Fruit fly (Drosophila melanogaster): ENCODE results near the gene Nufip.
A peak's percentile ranks its signal among the peaks of the same experiment; 100 is the strongest.

Gene Nufip

dm6 chr3L:18786066-18786426, 37.9 kb upstream of the Nufip start (continued):
- peak; percentile 11 for TF ChIP-seq CG12659 (GFP tag; optimal IDR thresholded peaks at IDR 0.05)
- no peak for TF ChIP-seq grn (GFP tag; optimal IDR thresholded peaks at IDR 0.05)
- no peak for TF ChIP-seq CG10462 (GFP tag; optimal IDR thresholded peaks at IDR 0.05)
- TF ChIP-seq CG11247 (GFP tag; IDR thresholded peaks at IDR 0.05), result 0 out of 2 replicates have a peak, but pooled peaks have one; percentile 39
- peak; percentile 8 for TF ChIP-seq Nf-YC (tag; optimal IDR thresholded peaks at IDR 0.05)
- TF ChIP-seq gsb (GFP tag; IDR thresholded peaks at IDR 0.05), result no peak
- peak; percentile 33; the same call in 1 of the 2 replicates for TF ChIP-seq lmd (GFP tag; IDR thresholded peaks at IDR 0.05)
- no peak for TF ChIP-seq Elba2 (GFP tag; optimal IDR thresholded peaks at IDR 0.05)
- TF ChIP-seq CG3838 (GFP tag; optimal IDR thresholded peaks at IDR 0.05), result no peak
- TF ChIP-seq CG2712 (tag; optimal IDR thresholded peaks at IDR 0.05), result peak; percentile 24
- TF ChIP-seq dmrt99B (tag; optimal IDR thresholded peaks at IDR 0.05), result peak; percentile 47
- TF ChIP-seq crol (GFP tag; IDR thresholded peaks at IDR 0.05), result no peak
- TF ChIP-seq bowl (GFP tag; IDR thresholded peaks at IDR 0.05), result no peak
- TF ChIP-seq CG8388 (GFP tag; optimal IDR thresholded peaks at IDR 0.05), result peak; percentile 41
- TF ChIP-seq pum (GFP tag; optimal IDR thresholded peaks at IDR 0.05), result no peak
- TF ChIP-seq HLH54F (GFP tag; optimal IDR thresholded peaks at IDR 0.05), result no peak
- TF ChIP-seq CG6689 (GFP tag; IDR thresholded peaks at IDR 0.05), result peak; percentile 68
- TF ChIP-seq CG17359 (tag; optimal IDR thresholded peaks at IDR 0.05), result peak; percentile 47
- TF ChIP-seq disco-r (GFP tag; optimal IDR thresholded peaks at IDR 0.05), result no peak
- TF ChIP-seq ci (GFP tag; IDR thresholded peaks at IDR 0.05), result peak; percentile 73
- TF ChIP-seq nom (GFP tag; optimal IDR thresholded peaks at IDR 0.05), result no peak
- peak; percentile 18 for TF ChIP-seq Xbp1 (GFP tag; optimal IDR thresholded peaks at IDR 0.05)
- TF ChIP-seq cato (GFP tag; optimal IDR thresholded peaks at IDR 0.05; ENCODE audit: borderline replicate concordance), result no peak
- TF ChIP-seq NfI (GFP tag; optimal IDR thresholded peaks at IDR 0.05), result no peak
- TF ChIP-seq CG4730 (GFP tag; IDR thresholded peaks at IDR 0.05), result 0 out of 2 replicates have a peak, but pooled peaks have one; percentile 26
- TF ChIP-seq Ets65A (GFP tag), result peak; percentile 5
- peak; percentile 43; the same call in 2 of the 3 replicates for TF ChIP-seq B-H1 (GFP tag; IDR thresholded peaks at IDR 0.05)
- peak; percentile 30 for TF ChIP-seq ind (GFP tag; optimal IDR thresholded peaks at IDR 0.05)
- 0 out of 2 replicates have a peak, but pooled peaks have one; percentile 49 for TF ChIP-seq chm (GFP tag; IDR thresholded peaks at IDR 0.05)
- peak; percentile 34 for TF ChIP-seq oc (tag; optimal IDR thresholded peaks at IDR 0.05)
- peak in 1 of 2 experiments; percentile 13 for TF ChIP-seq Eip74EF (GFP tag; optimal IDR thresholded peaks at IDR 0.05)
- no peak; the same call in 2 of the 3 replicates for TF ChIP-seq Dbx (GFP tag; IDR thresholded peaks at IDR 0.05)
- TF ChIP-seq CG15269 (tag; optimal IDR thresholded peaks at IDR 0.05), result peak; percentile 36
- TF ChIP-seq Ptx1 (GFP tag; IDR thresholded peaks at IDR 0.05), result peak; percentile 56
- TF ChIP-seq fd3F (GFP tag; optimal IDR thresholded peaks at IDR 0.05), result peak; percentile 10
- TF ChIP-seq Sox100B (GFP tag; optimal IDR thresholded peaks at IDR 0.05), result no peak
- TF ChIP-seq Lim3 (GFP tag; IDR thresholded peaks at IDR 0.05), result no peak
- peak; percentile 35; the same call in 1 of the 2 replicates for TF ChIP-seq sna (GFP tag; IDR thresholded peaks at IDR 0.05; ENCODE audit: partially characterized antibody)
- no peak for TF ChIP-seq CG9876 (GFP tag; optimal IDR thresholded peaks at IDR 0.05)
- TF ChIP-seq CG10274 (GFP tag; optimal IDR thresholded peaks at IDR 0.05), result peak; percentile 21
- TF ChIP-seq CG30431 (GFP tag; optimal IDR thresholded peaks at IDR 0.05), result no peak
- no peak for TF ChIP-seq bsh (GFP tag; optimal IDR thresholded peaks at IDR 0.05)
- TF ChIP-seq CG43689 (GFP tag; IDR thresholded peaks at IDR 0.05), result peak; percentile 50; the same call in 1 of the 2 replicates
- TF ChIP-seq eve (GFP tag; optimal IDR thresholded peaks at IDR 0.05), result peak in 1 of 2 experiments; percentile 80
- peak; percentile 57; the same call in 1 of the 2 replicates for TF ChIP-seq Atf6 (GFP tag; IDR thresholded peaks at IDR 0.05)
- no peak for TF ChIP-seq CG12769 (tag; optimal IDR thresholded peaks at IDR 0.05)
- peak; percentile 56 for TF ChIP-seq cg (GFP tag; optimal IDR thresholded peaks at IDR 0.05)
- TF ChIP-seq Doc2 (GFP tag; IDR thresholded peaks at IDR 0.05), result no peak
- peak; percentile 14 for TF ChIP-seq Dek (tag; optimal IDR thresholded peaks at IDR 0.05)
- peak; percentile 20 for TF ChIP-seq CG17385 (GFP tag; optimal IDR thresholded peaks at IDR 0.05)
- peak; percentile 24 for TF ChIP-seq cwo (GFP tag; optimal IDR thresholded peaks at IDR 0.05)

Measured in whole organism, embryonic.